Comparison of ENCODE assay signal across 2 worm cellular contexts in the genomic region with DNA sequence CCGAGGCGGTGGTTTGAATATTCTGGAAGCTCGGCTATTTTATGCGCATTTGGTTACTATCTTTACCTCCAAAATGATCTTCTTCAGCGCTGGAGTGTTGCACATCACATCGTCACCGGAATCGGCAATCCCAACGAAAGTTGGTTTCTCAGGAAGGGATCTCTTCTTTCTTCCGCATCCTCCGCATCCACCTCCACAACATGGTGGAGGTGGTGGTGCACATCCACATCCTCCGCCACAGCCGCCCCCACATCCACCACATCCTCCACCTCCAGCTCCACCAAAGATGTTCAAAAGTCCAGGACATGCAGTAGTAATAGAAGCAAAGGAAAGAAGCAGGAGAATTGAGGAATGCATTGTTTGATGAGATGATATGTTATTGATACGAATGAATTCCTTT.
TF ChIP-seq lines count a peak whose summit lies in the region.

Gene grl-31, minus strand, starts transcription at position 357 of the 400 bp plus-strand sequence.

TF ChIP-seq in whole organism, L4 larva, 104 proteins besides CTCF, POLR2A, EP300 and RAD21:
- TF ChIP-seq set-16 (GFP tag; IDR thresholded peaks at IDR 0.05; lab: Robert Waterston, UW) (peak; percentile 51), nhr-6 (tag; optimal IDR thresholded peaks at IDR 0.05; lab: Kevin White, UChicago) (no peak), ZK546.5 (tag; optimal IDR thresholded peaks at IDR 0.05; lab: Kevin White, UChicago) (no peak), lim-7 (GFP tag; IDR thresholded peaks at IDR 0.05; lab: Robert Waterston, UW) (peak; percentile 21; the same call in 1 of the 2 replicates)

TF ChIP-seq in whole organism, young adult, 124 proteins besides CTCF, POLR2A, EP300 and RAD21:
- TF ChIP-seq die-1 (tag; optimal IDR thresholded peaks at IDR 0.05; lab: Kevin White, UChicago) (no peak), dpff-1 (tag; optimal IDR thresholded peaks at IDR 0.05; lab: Kevin White, UChicago) (no peak), zfh-2 (GFP tag; conservative IDR thresholded peaks at IDR 0.05; lab: Robert Waterston, UW) (peak; percentile 59), dox-1 (GFP tag; IDR thresholded peaks at IDR 0.05; lab: Robert Waterston, UW) (no peak), K11D2.4 (GFP tag; IDR thresholded peaks at IDR 0.05; lab: Robert Waterston, UW) (no peak), let-526 (GFP tag; IDR thresholded peaks at IDR 0.05; lab: Robert Waterston, UW) (no peak), rcor-1 (GFP tag; IDR thresholded peaks at IDR 0.05; lab: Robert Waterston, UW) (no peak), mcd-1 (GFP tag; IDR thresholded peaks at IDR 0.05; lab: Robert Waterston, UW) (no peak), cebp-2 (GFP tag; IDR thresholded peaks at IDR 0.05; lab: Robert Waterston, UW) (no peak)
